Worm (Caenorhabditis elegans): ENCODE results near the gene T04C12.9.

The T04C12.9 gene

ce11 chrV:11082475-11082874 lies 19.5 kb upstream of the T04C12.9 start:
- TF ChIP-seq unc-120 (tag; optimal IDR thresholded peaks at IDR 0.05; ENCODE audit: poor library complexity, severe bottlenecking) (peak; percentile 90), flh-1 (GFP tag; optimal IDR thresholded peaks at IDR 0.05) (no peak), mep-1 (tag; optimal IDR thresholded peaks at IDR 0.05) (peak; percentile 36), M03D4.4 (tag; optimal IDR thresholded peaks at IDR 0.05) (peak; percentile 27), pha-4 (tag; optimal IDR thresholded peaks at IDR 0.05) (peak; percentile 54), ham-2 (GFP tag; optimal IDR thresholded peaks at IDR 0.05) (no peak), nhr-76 (tag; optimal IDR thresholded peaks at IDR 0.05) (no peak), ceh-39 (tag; optimal IDR thresholded peaks at IDR 0.05) (no peak), hlh-1 (tag; optimal IDR thresholded peaks at IDR 0.05) (peak; percentile 76), nhr-237 (tag; optimal IDR thresholded peaks at IDR 0.05) (peak; percentile 50), bed-3 (GFP tag; optimal IDR thresholded peaks at IDR 0.05) (no peak), unc-62 (GFP tag; optimal IDR thresholded peaks at IDR 0.05) (peak; percentile 58)

- TF ChIP-seq unc-120 (tag; optimal IDR thresholded peaks at IDR 0.05; ENCODE audit: poor library complexity, severe bottlenecking) (peak; percentile 95), unc-39 (tag; optimal IDR thresholded peaks at IDR 0.05) (no peak), sem-2 (GFP tag; optimal IDR thresholded peaks at IDR 0.05) (no peak), snpc-4 (tag; optimal IDR thresholded peaks at IDR 0.05) (no peak), ceh-83 (GFP tag; optimal IDR thresholded peaks at IDR 0.05) (no peak), hlh-1 (tag; optimal IDR thresholded peaks at IDR 0.05) (peak; percentile 40), ztf-11 (tag; optimal IDR thresholded peaks at IDR 0.05) (no peak), unc-62 (GFP tag; optimal IDR thresholded peaks at IDR 0.05) (peak; percentile 32), M03D4.4 (tag; optimal IDR thresholded peaks at IDR 0.05) (peak; percentile 43), nhr-2 (tag; optimal IDR thresholded peaks at IDR 0.05) (no peak), sptf-1 (tag; optimal IDR thresholded peaks at IDR 0.05) (peak; percentile 21)
Observed at ce11 chrV:11080345-11081102, 17.5 kb upstream of the T04C12.9 start, which contains the start of gene act-1. act-1 (plus strand) TSS chrV:11081052.

ce11 chrV:11078874-11079273 lies 15.9 kb upstream of the T04C12.9 start:
- no peak for TF ChIP-seq mls-2 (tag; optimal IDR thresholded peaks at IDR 0.05)
- no peak for TF ChIP-seq cnd-1 (tag; optimal IDR thresholded peaks at IDR 0.05)
- TF ChIP-seq zip-8 (tag; optimal IDR thresholded peaks at IDR 0.05): no peak
- no peak for TF ChIP-seq sptf-1 (tag; optimal IDR thresholded peaks at IDR 0.05)
- TF ChIP-seq unc-62 (GFP tag; optimal IDR thresholded peaks at IDR 0.05): no peak
- no peak for TF ChIP-seq nhr-12 (tag; optimal IDR thresholded peaks at IDR 0.05)
- no peak for TF ChIP-seq ceh-43 (GFP tag; optimal IDR thresholded peaks at IDR 0.05)
- no peak for TF ChIP-seq flh-1 (GFP tag; optimal IDR thresholded peaks at IDR 0.05)
- no peak for TF ChIP-seq hlh-1 (tag; optimal IDR thresholded peaks at IDR 0.05)
- TF ChIP-seq snpc-4 (tag; optimal IDR thresholded peaks at IDR 0.05): no peak
- TF ChIP-seq unc-120 (tag; optimal IDR thresholded peaks at IDR 0.05; ENCODE audit: poor library complexity, severe bottlenecking): no peak
- TF ChIP-seq tbx-8 (GFP tag; optimal IDR thresholded peaks at IDR 0.05): no peak
- no peak for TF ChIP-seq lin-13 (tag; optimal IDR thresholded peaks at IDR 0.05)

ce11 chrV:11078104-11078724 lies 15.2 kb upstream of the T04C12.9 start, which contains the start of gene act-2:
act-2 (minus strand) TSS chrV:11078154.
- TF ChIP-seq bed-3 (GFP tag; optimal IDR thresholded peaks at IDR 0.05): no peak
- peak; percentile 19 for TF ChIP-seq nhr-237 (tag; optimal IDR thresholded peaks at IDR 0.05)
- TF ChIP-seq mab-5 (tag; optimal IDR thresholded peaks at IDR 0.05): no peak
- TF ChIP-seq ham-2 (GFP tag; optimal IDR thresholded peaks at IDR 0.05): no peak
- no peak for TF ChIP-seq sem-2 (GFP tag; optimal IDR thresholded peaks at IDR 0.05)
- TF ChIP-seq blmp-1 (tag; optimal IDR thresholded peaks at IDR 0.05): no peak
- peak; percentile 46 for TF ChIP-seq unc-120 (tag; optimal IDR thresholded peaks at IDR 0.05; ENCODE audit: poor library complexity, severe bottlenecking)
- peak; percentile 67 for TF ChIP-seq lin-13 (tag; optimal IDR thresholded peaks at IDR 0.05)
- TF ChIP-seq ces-1 (GFP tag; optimal IDR thresholded peaks at IDR 0.05): peak; percentile 69
- peak; percentile 76 for TF ChIP-seq pha-4 (tag; optimal IDR thresholded peaks at IDR 0.05)
- TF ChIP-seq elt-3 (tag; optimal IDR thresholded peaks at IDR 0.05): no peak
- no peak for TF ChIP-seq flh-1 (GFP tag; optimal IDR thresholded peaks at IDR 0.05)
- peak; percentile 49 for TF ChIP-seq cnd-1 (tag; optimal IDR thresholded peaks at IDR 0.05)
- no peak for TF ChIP-seq zip-8 (tag; optimal IDR thresholded peaks at IDR 0.05)
- no peak for TF ChIP-seq ceh-83 (GFP tag; optimal IDR thresholded peaks at IDR 0.05)
- peak; percentile 64 for TF ChIP-seq lsy-2 (tag; optimal IDR thresholded peaks at IDR 0.05)
- TF ChIP-seq mep-1 (tag; optimal IDR thresholded peaks at IDR 0.05): peak; percentile 79
- TF ChIP-seq drap-1 (GFP tag; optimal IDR thresholded peaks at IDR 0.05): no peak
- no peak for TF ChIP-seq nhr-76 (tag; optimal IDR thresholded peaks at IDR 0.05)
- TF ChIP-seq M03D4.4 (tag; optimal IDR thresholded peaks at IDR 0.05): no peak
- TF ChIP-seq ceh-39 (tag; optimal IDR thresholded peaks at IDR 0.05): peak; percentile 74
